Fruit fly (Drosophila melanogaster) whole organism, embryonic: ENCODE data around the gene nop5.

Experiments
- Aef1 ChIP-seq: fragments of 200-800 bp; sonication (Bioruptor generic); IDR thresholded peaks from 3 replicates; pipeline ENCODE4 v1.3.6; 2022; ENCODE audit warnings: missing biosample characterization, missing genetic modification characterization
- Blimp-1 ChIP-seq: fragments of 200-800 bp; sonication (Bioruptor generic); optimal IDR thresholded peaks from 3 replicates; lab custom pipeline; 2018; ENCODE audit warnings: missing biosample characterization, missing genetic modification characterization, mild to moderate bottlenecking, moderate library complexity, missing genetic modification reagents
- CG10267 ChIP-seq: fragments of 200-800 bp; sonication (Bioruptor generic); optimal IDR thresholded peaks from 2 replicates; lab custom pipeline; 2018; ENCODE audit warnings: missing biosample characterization, mild to moderate bottlenecking, missing genetic modification characterization, moderate library complexity
- CG11085 ChIP-seq: fragments of 200-800 bp; sonication (Bioruptor generic); IDR thresholded peaks from 2 replicates; pipeline ENCODE4 v1.3.6; 2022; ENCODE audit warnings: missing biosample characterization, missing genetic modification characterization
- CG11398 ChIP-seq: fragments of 200-800 bp; sonication (Bioruptor generic); optimal IDR thresholded peaks from 2 replicates; lab custom pipeline; 2016; ENCODE audit warnings: missing biosample characterization, missing genetic modification characterization
- CG11695 ChIP-seq: fragments of 200-800 bp; sonication (Bioruptor generic); IDR thresholded peaks from 3 replicates; pipeline ENCODE4 v1.3.6; 2022; ENCODE audit warnings: missing biosample characterization, missing genetic modification characterization
- CG13894 ChIP-seq: fragments of 200-800 bp; sonication (Bioruptor generic); optimal IDR thresholded peaks from 3 replicates; lab custom pipeline; 2018; ENCODE audit warnings: missing biosample characterization, mild to moderate bottlenecking, missing genetic modification characterization, moderate library complexity
- CG15601 ChIP-seq: fragments of 200-800 bp; sonication (Bioruptor generic); optimal IDR thresholded peaks from 3 replicates; lab custom pipeline; 2019; ENCODE audit warnings: missing biosample characterization, mild to moderate bottlenecking, missing genetic modification characterization, moderate library complexity
- CG17359 ChIP-seq: fragments of 200-800 bp; sonication (Bioruptor generic); optimal IDR thresholded peaks from 3 replicates; lab custom pipeline; 2018; ENCODE audit warnings: missing biosample characterization, mild to moderate bottlenecking, missing genetic modification characterization, moderate library complexity
- CG17361 ChIP-seq: fragments of 200-800 bp; sonication (Bioruptor generic); IDR thresholded peaks from 3 replicates; pipeline ENCODE4 v1.3.6; 2022; ENCODE audit warnings: missing biosample characterization, missing genetic modification characterization
- CG17912 ChIP-seq: fragments of 200-800 bp; sonication (Bioruptor generic); optimal IDR thresholded peaks from 2 replicates; lab custom pipeline; 2018; ENCODE audit warnings: missing biosample characterization, mild to moderate bottlenecking, missing genetic modification characterization
- CG18011 ChIP-seq: fragments of 200-800 bp; sonication (Bioruptor generic); optimal IDR thresholded peaks from 2 replicates; lab custom pipeline; 2017; ENCODE audit warnings: missing biosample characterization, missing genetic modification characterization, mild to moderate bottlenecking, moderate library complexity, missing genotype
- CG2129 ChIP-seq: fragments of 200-800 bp; sonication (Bioruptor generic); IDR thresholded peaks from 2 replicates; pipeline ENCODE4 v1.3.6; 2022; ENCODE audit warnings: missing biosample characterization, missing genetic modification characterization; ENCODE audit not compliant: partially characterized antibody
- CG4820 ChIP-seq: fragments of 200-800 bp; sonication (Bioruptor generic); optimal IDR thresholded peaks from 3 replicates; lab custom pipeline; 2016; ENCODE audit warnings: missing biosample characterization, missing genetic modification characterization
- CG6791 ChIP-seq: fragments of 200-800 bp; sonication (Bioruptor generic); IDR thresholded peaks from 3 replicates; pipeline ENCODE4 v1.3.6; 2022; ENCODE audit warnings: missing biosample characterization, missing genetic modification characterization; ENCODE audit not compliant: partially characterized antibody
- CG8944 ChIP-seq: fragments of 200-800 bp; sonication (Bioruptor generic); optimal IDR thresholded peaks from 3 replicates; lab custom pipeline; 2016; ENCODE audit warnings: missing biosample characterization, missing genetic modification characterization
- CG9215 ChIP-seq: fragments of 200-800 bp; sonication (Bioruptor generic); IDR thresholded peaks from 2 replicates; pipeline ENCODE4 v1.3.6; 2022; ENCODE audit warnings: missing biosample characterization, missing genetic modification characterization
- CG9609 ChIP-seq: fragments of 200-800 bp; sonication (Bioruptor generic); optimal IDR thresholded peaks from 3 replicates; lab custom pipeline; 2016; ENCODE audit warnings: missing biosample characterization, missing genetic modification characterization
- CG9932 ChIP-seq: fragments of 200-800 bp; sonication (Bioruptor generic); IDR thresholded peaks from 2 replicates; pipeline ENCODE4 v1.3.6; 2022; ENCODE audit warnings: missing biosample characterization, missing genetic modification characterization
- Chrac-16 ChIP-seq: fragments of 200-800 bp; sonication (Bioruptor generic); optimal IDR thresholded peaks from 3 replicates; lab custom pipeline; 2016; ENCODE audit warnings: missing biosample characterization, missing genetic modification characterization
- Dll ChIP-seq: fragments of 200-800 bp; sonication (Bioruptor generic); IDR thresholded peaks from 4 replicates; pipeline ENCODE4 v1.3.6; 2022; ENCODE audit warnings: missing biosample characterization, missing genetic modification characterization; ENCODE audit not compliant: partially characterized antibody
- Elba2 ChIP-seq: fragments of 200-800 bp; sonication (Bioruptor generic); optimal IDR thresholded peaks from 3 replicates; lab custom pipeline; 2016; ENCODE audit warnings: missing biosample characterization, missing genetic modification characterization
- GATAe ChIP-seq: fragments of 200-800 bp; sonication (Bioruptor generic); conservative IDR thresholded peaks from 2 replicates; pipeline ENCODE4 v1.3.6; 2022; ENCODE audit warnings: missing biosample characterization, missing genetic modification characterization
- Gug ChIP-seq: fragments of 200-800 bp; sonication (Bioruptor generic); IDR thresholded peaks from 4 replicates; pipeline ENCODE4 v1.3.6; 2022; ENCODE audit warnings: missing biosample characterization, missing genetic modification characterization
- Hmx ChIP-seq: fragments of 200-800 bp; sonication (Bioruptor generic); optimal IDR thresholded peaks from 2 replicates; lab custom pipeline; 2016; ENCODE audit warnings: missing biosample characterization, missing genetic modification characterization
- MESR4 ChIP-seq: fragments of 200-800 bp; sonication (Bioruptor generic); optimal IDR thresholded peaks from 2 replicates; lab custom pipeline; 2018; ENCODE audit warnings: missing biosample characterization, mild to moderate bottlenecking, missing genetic modification characterization, moderate library complexity
- Mad ChIP-seq: fragments of 200-800 bp; sonication (Bioruptor generic); optimal IDR thresholded peaks from 2 replicates; lab custom pipeline; 2016; ENCODE audit warnings: missing biosample characterization, missing genetic modification characterization
- Myb ChIP-seq: fragments of 200-800 bp; sonication (Bioruptor generic); optimal IDR thresholded peaks from 2 replicates; lab custom pipeline; 2016; ENCODE audit warnings: missing biosample characterization, missing genetic modification characterization
- Trl ChIP-seq, 3 experiments: fragments of >200 bp in 2 of 3; fragments of 200-800 bp in 1 of 3; sonication (Bioruptor generic) in 1 of 3; optimal IDR thresholded peaks; 2 replicates in 1 of 3; 3 replicates in 2 of 3; lab custom pipeline; 2016 to 2017; ENCODE audit warnings: missing biosample characterization in 1 of 3, missing genetic modification characterization in 1 of 3
- Usf ChIP-seq: fragments of 200-800 bp; sonication (Bioruptor generic); optimal IDR thresholded peaks from 2 replicates; lab custom pipeline; 2017; ENCODE audit warnings: missing genotype, missing biosample characterization, missing genetic modification characterization
- al ChIP-seq: fragments of 200-800 bp; sonication (Bioruptor generic); IDR thresholded peaks from 2 replicates; pipeline ENCODE4 v1.3.6; 2022; ENCODE audit warnings: missing biosample characterization, missing genetic modification characterization
- aop ChIP-seq: fragments of 200-800 bp; sonication (Bioruptor generic); IDR thresholded peaks from 2 replicates; pipeline ENCODE4 v1.3.6; 2022; ENCODE audit warnings: missing biosample characterization, missing genetic modification characterization
- btn ChIP-seq: fragments of 200-800 bp; sonication (Bioruptor generic); optimal IDR thresholded peaks from 2 replicates; lab custom pipeline; 2016; ENCODE audit warnings: missing biosample characterization, missing genetic modification characterization
- crol ChIP-seq: fragments of 200-800 bp; sonication (Bioruptor generic); IDR thresholded peaks from 2 replicates; pipeline ENCODE4 v1.3.6; 2022; ENCODE audit warnings: missing biosample characterization, missing genetic modification characterization
- ewg ChIP-seq: fragments of 200-800 bp; sonication (Bioruptor generic); optimal IDR thresholded peaks from 3 replicates; lab custom pipeline; 2017; ENCODE audit warnings: mild to moderate bottlenecking, missing biosample characterization, missing genetic modification reagents, missing genetic modification characterization
- fd64A ChIP-seq: fragments of 200-800 bp; sonication (Bioruptor generic); optimal IDR thresholded peaks from 3 replicates; lab custom pipeline; 2018; ENCODE audit warnings: missing biosample characterization, mild to moderate bottlenecking, missing genetic modification characterization
- fru ChIP-seq: fragments of >200 bp; optimal IDR thresholded peaks from 2 replicates; lab custom pipeline; 2017
- jumu ChIP-seq: fragments of 200-800 bp; sonication (Bioruptor generic); optimal IDR thresholded peaks from 3 replicates; lab custom pipeline; 2016; ENCODE audit warnings: missing biosample characterization, missing genetic modification characterization
- nerfin-1 ChIP-seq: fragments of 200-800 bp; sonication (Bioruptor generic); optimal IDR thresholded peaks from 3 replicates; lab custom pipeline; 2019; ENCODE audit warnings: missing biosample characterization, mild to moderate bottlenecking, missing genetic modification characterization, moderate library complexity
- nerfin-2 ChIP-seq: fragments of 200-800 bp; sonication (Bioruptor generic); IDR thresholded peaks from 2 replicates; pipeline ENCODE4 v1.3.6; 2022; ENCODE audit warnings: missing biosample characterization, missing genetic modification characterization; ENCODE audit not compliant: partially characterized antibody
- onecut ChIP-seq: fragments of 200-800 bp; sonication (Bioruptor generic); IDR thresholded peaks from 2 replicates; pipeline ENCODE4 v1.3.6; 2022; ENCODE audit warnings: missing biosample characterization, missing genetic modification characterization
- peb ChIP-seq: fragments of 200-800 bp; sonication (Bioruptor generic); IDR thresholded peaks from 2 replicates; pipeline ENCODE4 v1.3.6; 2022; ENCODE audit warnings: missing biosample characterization, missing genetic modification characterization
- phol ChIP-seq: fragments of 200-800 bp; sonication (Bioruptor generic); optimal IDR thresholded peaks from 3 replicates; lab custom pipeline; 2018; ENCODE audit warnings: missing biosample characterization, mild to moderate bottlenecking, missing genetic modification characterization, moderate library complexity
- pnt ChIP-seq: fragments of 200-800 bp; sonication (Bioruptor generic); optimal IDR thresholded peaks from 3 replicates; lab custom pipeline; 2016; ENCODE audit warnings: missing biosample characterization, missing genetic modification characterization
- psq ChIP-seq: fragments of 200-800 bp; sonication (Bioruptor generic); optimal IDR thresholded peaks from 2 replicates; lab custom pipeline; 2017; ENCODE audit warnings: missing biosample characterization, missing genetic modification characterization
- pzg ChIP-seq: fragments of 200-800 bp; sonication (Bioruptor generic); optimal IDR thresholded peaks from 3 replicates; lab custom pipeline; 2018; ENCODE audit warnings: missing biosample characterization, mild to moderate bottlenecking, missing genetic modification characterization, moderate library complexity
- sens-2 ChIP-seq: fragments of 200-800 bp; sonication (Bioruptor generic); IDR thresholded peaks from 2 replicates; pipeline ENCODE4 v1.3.6; 2022; ENCODE audit warnings: missing biosample characterization, missing genetic modification characterization
- sr ChIP-seq: fragments of 200-800 bp; sonication (Bioruptor generic); IDR thresholded peaks from 3 replicates; pipeline ENCODE4 v1.3.6; 2022; ENCODE audit warnings: missing biosample characterization, missing genetic modification characterization
- tna ChIP-seq: fragments of 200-800 bp; sonication (Bioruptor generic); IDR thresholded peaks from 2 replicates; pipeline ENCODE4 v1.3.6; 2022; ENCODE audit warnings: missing biosample characterization, missing genetic modification characterization; ENCODE audit not compliant: partially characterized antibody
- toy ChIP-seq: fragments of 200-800 bp; sonication (Bioruptor generic); IDR thresholded peaks from 2 replicates; pipeline ENCODE4 v1.3.6; 2022; ENCODE audit warnings: missing biosample characterization, missing genetic modification characterization

Gene nop5

DNA sequence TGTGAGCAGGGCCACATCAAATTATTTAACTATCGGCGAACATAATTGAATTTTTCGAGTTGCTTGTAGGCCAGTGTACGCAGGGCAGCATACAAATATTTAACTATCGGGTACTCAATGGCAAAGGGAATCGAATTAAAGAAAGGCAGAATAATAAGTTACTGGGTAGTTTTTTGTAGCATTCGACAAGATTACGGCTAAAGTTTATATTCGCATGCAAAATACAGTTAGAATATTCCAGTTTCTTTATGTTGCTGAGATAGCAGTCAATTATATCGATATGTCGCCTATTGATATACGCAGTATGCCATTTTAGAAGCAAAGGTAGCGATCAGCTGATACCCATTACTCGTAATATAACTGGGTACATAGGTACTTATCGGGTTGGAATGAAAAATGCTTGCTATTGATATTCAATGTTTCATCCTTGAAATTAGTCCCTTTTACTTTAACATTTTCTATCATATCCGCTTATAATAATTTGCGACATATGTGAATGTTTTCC, 49.5 kb upstream of the nop5 start (continued):
- TF ChIP-seq aop (GFP tag; lab: Robert Waterston, UW): no peak
- TF ChIP-seq Elba2 (GFP tag; lab: Kevin White, UChicago): no peak
- no peak for TF ChIP-seq peb (GFP tag; lab: Robert Waterston, UW)
- no peak for TF ChIP-seq Hmx (GFP tag; lab: Kevin White, UChicago)
- no peak for TF ChIP-seq fd64A (GFP tag; lab: Kevin White, UChicago)
- no peak for TF ChIP-seq btn (GFP tag; lab: Kevin White, UChicago)
- peak; percentile 59 for TF ChIP-seq CG9932
- no peak; the same call in 2 of the 3 replicates for TF ChIP-seq Aef1
- TF ChIP-seq CG17359 (tag; lab: Kevin White, UChicago): peak; percentile 26
- peak; percentile 3 for TF ChIP-seq Mad
- TF ChIP-seq Trl (optimal IDR thresholded peaks at IDR 0.05; lab: Kevin White, UChicago): no peak
- TF ChIP-seq Trl (GFP tag; optimal IDR thresholded peaks at IDR 0.05; lab: Kevin White, UChicago): peak; percentile 29
- peak; percentile 66; the same call in 1 of the 2 replicates for TF ChIP-seq nerfin-2
- TF ChIP-seq CG17912 (GFP tag; lab: Kevin White, UChicago): peak; percentile 60
- TF ChIP-seq CG11085 (GFP tag; lab: Robert Waterston, UW): peak; percentile 22; the same call in 1 of the 2 replicates
- TF ChIP-seq pzg (GFP tag; lab: Kevin White, UChicago): peak; percentile 46
- TF ChIP-seq psq (GFP tag; lab: Kevin White, UChicago): no peak
- peak; percentile 79 for TF ChIP-seq CG2129 (GFP tag; lab: Robert Waterston, UW)
- no peak for TF ChIP-seq GATAe (GFP tag; lab: Robert Waterston, UW)
- TF ChIP-seq CG9215 (GFP tag; lab: Robert Waterston, UW): no peak; the same call in 1 of the 2 replicates
- no peak for TF ChIP-seq sens-2 (GFP tag; lab: Robert Waterston, UW)
- TF ChIP-seq Blimp-1: no peak
- TF ChIP-seq onecut (GFP tag; lab: Robert Waterston, UW): peak; percentile 55
- no peak for TF ChIP-seq ewg (GFP tag; lab: Kevin White, UChicago)
- no peak for TF ChIP-seq pnt (GFP tag; lab: Kevin White, UChicago)
- TF ChIP-seq sr (GFP tag; lab: Robert Waterston, UW): no peak
- TF ChIP-seq CG10267: peak; percentile 26
- TF ChIP-seq CG17361 (GFP tag; lab: Robert Waterston, UW): peak; percentile 74; the same call in 1 of the 3 replicates
- TF ChIP-seq crol (GFP tag; lab: Robert Waterston, UW): no peak
- TF ChIP-seq CG11695 (GFP tag; lab: Robert Waterston, UW): peak; percentile 53; the same call in 1 of the 3 replicates
- TF ChIP-seq Myb (GFP tag; lab: Kevin White, UChicago): peak; percentile 23
- TF ChIP-seq Usf: no peak
- peak; percentile 53 for TF ChIP-seq CG11398 (GFP tag; lab: Kevin White, UChicago)
- TF ChIP-seq CG8944 (GFP tag; lab: Kevin White, UChicago): peak; percentile 42
- peak; percentile 66 for TF ChIP-seq CG6791
- TF ChIP-seq Dll: peak; percentile 96
- peak; percentile 67 for TF ChIP-seq Gug (GFP tag; lab: Robert Waterston, UW)
- TF ChIP-seq CG13894 (tag; lab: Kevin White, UChicago): no peak
- 0 out of 2 replicates have a peak, but pooled peaks have one; percentile 4 for TF ChIP-seq al
- TF ChIP-seq nerfin-1: no peak
- peak; percentile 55 for TF ChIP-seq phol
- TF ChIP-seq toy (GFP tag; lab: Robert Waterston, UW): no peak
- peak; percentile 14 for TF ChIP-seq CG15601
- peak; percentile 93 for TF ChIP-seq MESR4 (GFP tag; lab: Kevin White, UChicago)
- peak; percentile 56; the same call in 1 of the 2 replicates for TF ChIP-seq tna (GFP tag; lab: Robert Waterston, UW)
- TF ChIP-seq CG18011 (GFP tag; lab: Kevin White, UChicago): peak; percentile 28
- peak; percentile 36 for TF ChIP-seq jumu
- no peak for TF ChIP-seq fru
- TF ChIP-seq CG4820 (GFP tag; lab: Kevin White, UChicago): peak; percentile 26
- no peak for TF ChIP-seq CG9609
- peak; percentile 22 for TF ChIP-seq Chrac-16 (GFP tag; lab: Kevin White, UChicago)
